Worm (Caenorhabditis elegans): ENCODE measurements around the gene lelo-1.
A peak's percentile ranks its signal among the peaks of the same experiment; 100 is the strongest.

Gene lelo-1

ce11 chrII:6226995-6227394 is 19.2 kb upstream of the lelo-1 start, which contains the start of gene srsy-2:
Gene srsy-2, minus strand, starts transcription at chrII:6227095.
- TF ChIP-seq nhr-76 (tag; optimal IDR thresholded peaks at IDR 0.05): no peak
- no peak for TF ChIP-seq bed-3 (GFP tag; optimal IDR thresholded peaks at IDR 0.05)
- no peak for TF ChIP-seq unc-120 (tag; optimal IDR thresholded peaks at IDR 0.05; ENCODE audit: poor library complexity, severe bottlenecking)
- TF ChIP-seq ham-2 (GFP tag; optimal IDR thresholded peaks at IDR 0.05): no peak
- TF ChIP-seq mls-2 (tag; optimal IDR thresholded peaks at IDR 0.05): no peak
- no peak for TF ChIP-seq zip-8 (tag; optimal IDR thresholded peaks at IDR 0.05)
- no peak for TF ChIP-seq nhr-237 (tag; optimal IDR thresholded peaks at IDR 0.05)

DNA sequence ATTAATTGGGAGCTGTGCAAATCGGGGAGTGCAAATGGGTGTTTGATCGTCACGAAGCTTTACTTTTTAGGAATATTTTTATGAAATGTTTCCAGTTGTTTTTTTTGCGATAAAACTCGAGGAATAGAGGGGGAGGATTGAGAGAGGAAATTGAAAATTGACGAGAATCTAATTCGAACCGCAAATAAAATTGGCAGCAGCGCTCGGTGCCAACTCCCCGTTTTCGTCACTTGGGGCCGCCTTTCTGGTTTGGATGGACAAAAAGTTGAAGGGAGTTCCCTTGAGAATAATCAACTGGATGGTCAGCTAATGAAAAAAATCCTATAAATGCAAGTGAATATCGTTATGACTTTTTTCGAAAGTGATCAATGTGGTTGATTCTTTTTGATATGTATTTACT is 16.0 kb upstream of the lelo-1 start:
- no peak for TF ChIP-seq nhr-28 (tag; optimal IDR thresholded peaks at IDR 0.05)
- TF ChIP-seq ceh-83 (GFP tag; optimal IDR thresholded peaks at IDR 0.05): no peak

DNA sequence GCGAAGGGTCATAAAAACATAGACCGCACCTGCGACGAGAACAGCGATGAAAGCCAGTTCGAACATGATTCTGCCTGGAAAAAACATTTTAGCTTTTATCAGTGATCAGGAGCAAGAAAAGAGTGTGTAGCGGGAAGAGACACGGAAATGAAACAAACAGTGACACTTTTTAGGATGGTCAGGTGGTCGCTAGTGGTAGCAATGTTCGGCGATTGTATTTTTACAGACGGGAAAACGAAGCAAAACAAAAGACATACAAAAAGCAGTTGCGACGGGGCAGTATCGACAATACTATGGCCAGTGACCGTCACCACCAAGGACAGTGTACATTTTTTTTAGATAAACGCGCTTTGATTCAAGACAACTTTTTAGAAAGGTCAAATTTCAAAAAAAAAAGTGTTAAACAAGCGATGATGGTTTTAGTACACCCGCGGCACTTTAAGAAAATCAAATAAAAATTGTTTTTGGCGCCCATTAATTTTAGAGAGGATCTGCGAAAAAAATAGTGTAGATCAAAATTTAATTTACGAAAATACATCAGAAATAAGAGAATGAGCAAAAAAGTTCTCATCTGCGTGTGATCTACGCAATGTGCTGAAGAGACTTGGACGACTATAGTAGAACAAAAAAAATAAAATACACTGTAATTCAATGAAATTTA is 10.6 kb upstream of the lelo-1 start, which contains the start of gene T24H7.9:
Gene T24H7.9, minus strand, starts transcription at position 74 of the 661 bp plus-strand sequence.
- no peak for TF ChIP-seq lin-13 (tag; optimal IDR thresholded peaks at IDR 0.05)
- no peak for TF ChIP-seq snpc-4 (tag; optimal IDR thresholded peaks at IDR 0.05)
- TF ChIP-seq lsy-2 (tag; optimal IDR thresholded peaks at IDR 0.05): no peak
- TF ChIP-seq M03D4.4 (tag; optimal IDR thresholded peaks at IDR 0.05): no peak
- TF ChIP-seq ztf-11 (tag; optimal IDR thresholded peaks at IDR 0.05): no peak
- no peak for TF ChIP-seq nhr-28 (tag; optimal IDR thresholded peaks at IDR 0.05)
- no peak for TF ChIP-seq pha-4 (tag; optimal IDR thresholded peaks at IDR 0.05)

DNA sequence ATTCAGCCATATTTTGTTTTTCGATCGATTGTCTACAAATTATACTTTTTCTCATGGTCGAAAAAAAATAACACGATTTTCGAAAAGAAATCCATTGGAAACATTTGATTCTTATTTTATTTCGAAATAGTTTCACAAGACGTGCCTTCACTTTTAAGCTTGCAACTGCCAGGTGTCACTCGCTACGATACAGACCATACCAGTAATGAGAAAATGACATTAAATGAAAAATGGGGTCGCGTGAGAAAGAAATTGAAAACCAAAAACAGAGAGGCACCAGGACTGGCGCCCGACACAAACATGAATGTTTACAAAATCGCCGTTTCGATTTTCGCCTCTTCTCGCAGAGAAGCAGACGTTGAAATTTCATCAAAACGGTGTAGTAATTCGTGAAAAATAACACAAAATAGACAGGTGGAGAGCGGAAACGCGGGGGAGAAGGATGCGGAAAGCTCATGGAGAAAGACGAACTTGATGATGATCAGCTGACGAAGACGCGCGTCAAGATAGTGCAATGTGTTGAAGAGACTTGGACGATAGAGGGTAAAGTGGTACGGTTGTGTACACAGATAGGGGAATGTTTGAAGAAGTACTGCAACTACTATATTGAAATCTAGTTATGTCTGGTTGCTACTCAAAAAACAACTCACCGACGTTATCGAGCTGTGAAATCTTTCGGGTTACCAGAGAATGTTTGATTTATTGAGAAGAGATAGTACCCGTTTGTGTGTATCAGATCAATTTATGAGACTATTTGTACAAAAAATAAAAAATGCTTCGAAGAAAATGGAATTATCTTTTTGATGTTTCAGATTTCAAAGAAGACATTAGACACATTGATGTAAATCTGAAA is 9.8 kb upstream of the lelo-1 start:
- TF ChIP-seq elt-1 (tag; optimal IDR thresholded peaks at IDR 0.05; ENCODE audit: borderline replicate concordance, insufficient read depth): no peak
- TF ChIP-seq nhr-28 (tag; optimal IDR thresholded peaks at IDR 0.05): no peak
- TF ChIP-seq unc-120 (tag; optimal IDR thresholded peaks at IDR 0.05; ENCODE audit: poor library complexity, severe bottlenecking): peak; percentile 24
- no peak for TF ChIP-seq nhr-76 (tag; optimal IDR thresholded peaks at IDR 0.05)
- TF ChIP-seq M03D4.4 (tag; optimal IDR thresholded peaks at IDR 0.05): no peak
- TF ChIP-seq lsy-2 (tag; optimal IDR thresholded peaks at IDR 0.05): no peak
- no peak for TF ChIP-seq sem-2 (GFP tag; optimal IDR thresholded peaks at IDR 0.05)
- no peak for TF ChIP-seq unc-62 (GFP tag; optimal IDR thresholded peaks at IDR 0.05)
- TF ChIP-seq hlh-1 (tag; optimal IDR thresholded peaks at IDR 0.05): peak; percentile 4
- no peak for TF ChIP-seq ztf-11 (tag; optimal IDR thresholded peaks at IDR 0.05)
- TF ChIP-seq nhr-12 (tag; optimal IDR thresholded peaks at IDR 0.05): no peak
- TF ChIP-seq ceh-83 (GFP tag; optimal IDR thresholded peaks at IDR 0.05): no peak
- TF ChIP-seq nhr-2 (tag; optimal IDR thresholded peaks at IDR 0.05): no peak
- TF ChIP-seq sptf-1 (tag; optimal IDR thresholded peaks at IDR 0.05): no peak

DNA sequence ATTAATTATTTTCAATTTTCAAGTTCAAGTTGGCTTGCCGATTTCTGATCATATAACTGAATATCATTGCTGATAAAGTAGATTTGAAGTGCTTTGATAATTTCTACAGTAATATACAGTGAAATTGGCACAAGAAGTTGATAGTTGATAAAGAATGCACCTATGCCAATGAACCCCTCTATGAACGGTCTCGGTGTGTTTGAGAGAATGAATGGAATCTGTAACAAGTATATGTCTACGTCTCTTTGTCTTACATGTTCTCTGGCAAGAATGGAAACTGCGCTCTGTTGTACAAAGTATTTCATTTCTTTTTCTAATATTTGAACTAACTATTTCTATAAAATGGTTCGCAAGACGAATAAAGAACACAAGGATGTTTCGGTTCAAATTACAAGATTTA is 4.4 kb upstream of the lelo-1 start, which contains the start of gene T24H7.8:
Gene T24H7.8, plus strand, starts transcription at position 301 of the 400 bp plus-strand sequence.
- TF ChIP-seq unc-39 (tag; optimal IDR thresholded peaks at IDR 0.05) (no peak), elt-1 (tag; optimal IDR thresholded peaks at IDR 0.05; ENCODE audit: borderline replicate concordance, insufficient read depth) (no peak), sem-2 (GFP tag; optimal IDR thresholded peaks at IDR 0.05) (no peak), ceh-39 (tag; optimal IDR thresholded peaks at IDR 0.05) (no peak), blmp-1 (tag; optimal IDR thresholded peaks at IDR 0.05) (no peak), unc-62 (GFP tag; optimal IDR thresholded peaks at IDR 0.05) (no peak), mep-1 (tag; optimal IDR thresholded peaks at IDR 0.05) (no peak), ham-2 (GFP tag; optimal IDR thresholded peaks at IDR 0.05) (no peak), unc-120 (tag; optimal IDR thresholded peaks at IDR 0.05; ENCODE audit: poor library complexity, severe bottlenecking) (no peak), mab-5 (tag; optimal IDR thresholded peaks at IDR 0.05) (no peak), nhr-2 (tag; optimal IDR thresholded peaks at IDR 0.05) (no peak), cnd-1 (tag; optimal IDR thresholded peaks at IDR 0.05) (no peak), ceh-83 (GFP tag; optimal IDR thresholded peaks at IDR 0.05) (no peak), nhr-12 (tag; optimal IDR thresholded peaks at IDR 0.05) (no peak), pha-4 (tag; optimal IDR thresholded peaks at IDR 0.05) (no peak), lsy-2 (tag; optimal IDR thresholded peaks at IDR 0.05) (no peak), bed-3 (GFP tag; optimal IDR thresholded peaks at IDR 0.05) (no peak), flh-1 (GFP tag; optimal IDR thresholded peaks at IDR 0.05) (no peak), mls-2 (tag; optimal IDR thresholded peaks at IDR 0.05) (no peak)
